Fruit fly (Drosophila melanogaster): ENCODE data around the gene CG1529.

dm6 chrX:21042638-21043513, 11.1 kb upstream of the CG1529 start:
- TF ChIP-seq CTCF (optimal IDR thresholded peaks at IDR 0.05) (no peak), CG8478 (optimal IDR thresholded peaks at IDR 0.05) (no peak)

All from S2 (cell line).